Worm (Caenorhabditis elegans): Measurements from ENCODE around the gene F46B3.14.

ce11 chrV:20639294-20639693 lies 8.1 kb upstream of the F46B3.14 start, which contains the start of gene srxa-14:
- no peak for TF ChIP-seq tbx-11 (GFP tag; IDR thresholded peaks at IDR 0.05)
- no peak for TF ChIP-seq tra-4 (tag; optimal IDR thresholded peaks at IDR 0.05)
- TF ChIP-seq sea-1 (GFP tag; conservative IDR thresholded peaks at IDR 0.05), result no peak
- TF ChIP-seq scrt-1 (GFP tag; IDR thresholded peaks at IDR 0.05), result no peak
- TF ChIP-seq ama-1 (optimal IDR thresholded peaks at IDR 0.05), result no peak
- TF ChIP-seq F13C5.2 (tag; optimal IDR thresholded peaks at IDR 0.05), result no peak
- TF ChIP-seq pes-1 (GFP tag; IDR thresholded peaks at IDR 0.05), result no peak
- no peak for TF ChIP-seq B0310.2 (tag; optimal IDR thresholded peaks at IDR 0.05)
- TF ChIP-seq hmg-4 (GFP tag; optimal IDR thresholded peaks at IDR 0.05), result no peak
- no peak for TF ChIP-seq aly-1 (tag; optimal IDR thresholded peaks at IDR 0.05)
- TF ChIP-seq flt-1 (GFP tag; IDR thresholded peaks at IDR 0.05), result no peak
- no peak for TF ChIP-seq ets-7 (tag; optimal IDR thresholded peaks at IDR 0.05)
- TF ChIP-seq ceh-36 (tag; optimal IDR thresholded peaks at IDR 0.05), result no peak
- no peak for TF ChIP-seq tbx-37 (GFP tag; conservative IDR thresholded peaks at IDR 0.05)
